Fruit fly (Drosophila melanogaster) whole organism, embryonic: ENCODE measurements around the gene Taf6.

Source experiments
- Bgb ChIP-seq: fragments of 200-800 bp; sonication (Bioruptor generic); IDR thresholded peaks from 2 replicates; pipeline ENCODE4 v1.3.6; 2022; ENCODE audit warnings: missing biosample characterization, missing genetic modification characterization; ENCODE audit not compliant: partially characterized antibody
- CG11723 ChIP-seq: fragments of 200-800 bp; sonication (Bioruptor generic); optimal IDR thresholded peaks from 2 replicates; lab custom pipeline; 2017; ENCODE audit warnings: missing biosample characterization, mild to moderate bottlenecking, missing genetic modification characterization
- CG12219 ChIP-seq: fragments of 200-800 bp; sonication (Bioruptor generic); optimal IDR thresholded peaks from 3 replicates; lab custom pipeline; 2018; ENCODE audit warnings: missing biosample characterization, mild to moderate bottlenecking, missing genetic modification characterization
- CG13287 ChIP-seq: fragments of 200-800 bp; sonication (Bioruptor generic); IDR thresholded peaks from 2 replicates; pipeline ENCODE4 v1.3.6; 2022; ENCODE audit warnings: missing biosample characterization, missing genetic modification characterization; ENCODE audit not compliant: partially characterized antibody
- CG17568 ChIP-seq: fragments of 200-800 bp; sonication (Bioruptor generic); optimal IDR thresholded peaks from 2 replicates; lab custom pipeline; 2018; ENCODE audit warnings: missing biosample characterization, mild to moderate bottlenecking, missing genetic modification characterization, moderate library complexity
- CG2202 ChIP-seq: fragments of 200-800 bp; sonication (Bioruptor generic); optimal IDR thresholded peaks from 2 replicates; lab custom pipeline; 2018; ENCODE audit warnings: missing biosample characterization, mild to moderate bottlenecking, missing genetic modification characterization
- CG4282 ChIP-seq: fragments of 200-800 bp; sonication (Bioruptor generic); optimal IDR thresholded peaks from 2 replicates; lab custom pipeline; 2016; ENCODE audit warnings: missing biosample characterization, missing genetic modification characterization
- CG4820 ChIP-seq: fragments of 200-800 bp; sonication (Bioruptor generic); optimal IDR thresholded peaks from 3 replicates; lab custom pipeline; 2016; ENCODE audit warnings: missing biosample characterization, missing genetic modification characterization
- CG6254 ChIP-seq: fragments of 200-800 bp; sonication (Bioruptor generic); optimal IDR thresholded peaks from 3 replicates; lab custom pipeline; 2017; ENCODE audit warnings: mild to moderate bottlenecking, missing biosample characterization, missing genetic modification reagents, missing genetic modification characterization
- CG7963 ChIP-seq: fragments of 200-800 bp; sonication (Bioruptor generic); IDR thresholded peaks from 3 replicates; pipeline ENCODE4 v1.3.6; 2022; ENCODE audit warnings: missing biosample characterization, missing genetic modification characterization; ENCODE audit not compliant: partially characterized antibody
- CG8924 ChIP-seq: fragments of 200-800 bp; optimal IDR thresholded peaks from 3 replicates; lab custom pipeline; 2019; ENCODE audit warnings: missing biosample characterization, mild to moderate bottlenecking, missing genetic modification characterization, moderate library complexity
- CG9215 ChIP-seq: fragments of 200-800 bp; sonication (Bioruptor generic); IDR thresholded peaks from 2 replicates; pipeline ENCODE4 v1.3.6; 2022; ENCODE audit warnings: missing biosample characterization, missing genetic modification characterization
- Deaf1 ChIP-seq: fragments of 200-800 bp; optimal IDR thresholded peaks from 3 replicates; lab custom pipeline; 2019; ENCODE audit warnings: missing biosample characterization, mild to moderate bottlenecking, missing genetic modification characterization, moderate library complexity
- Dll ChIP-seq: fragments of 200-800 bp; sonication (Bioruptor generic); IDR thresholded peaks from 4 replicates; pipeline ENCODE4 v1.3.6; 2022; ENCODE audit warnings: missing biosample characterization, missing genetic modification characterization; ENCODE audit not compliant: partially characterized antibody
- Dp ChIP-seq: fragments of 200-800 bp; sonication (Bioruptor generic); optimal IDR thresholded peaks from 2 replicates; lab custom pipeline; 2018; ENCODE audit warnings: missing biosample characterization, mild to moderate bottlenecking, missing genetic modification characterization, moderate library complexity
- Fer2 ChIP-seq: fragments of 200-800 bp; sonication (Bioruptor generic); optimal IDR thresholded peaks from 2 replicates; lab custom pipeline; 2018; ENCODE audit warnings: missing biosample characterization, mild to moderate bottlenecking, missing genetic modification characterization, moderate library complexity
- HmgZ ChIP-seq: fragments of 200-800 bp; sonication (Bioruptor generic); optimal IDR thresholded peaks from 2 replicates; lab custom pipeline; 2018; ENCODE audit warnings: missing biosample characterization, mild to moderate bottlenecking, missing genetic modification characterization
- Jarid2 ChIP-seq: fragments of 200-800 bp; sonication (Bioruptor generic); optimal IDR thresholded peaks from 3 replicates; lab custom pipeline; 2017; ENCODE audit warnings: mild to moderate bottlenecking, missing biosample characterization, missing genetic modification reagents, missing genetic modification characterization
- Med ChIP-seq: fragments of 200-800 bp; sonication (Bioruptor generic); peaks from one replicate; lab custom pipeline; 2016; ENCODE audit warnings: missing biosample characterization, missing genetic modification characterization, mild to moderate bottlenecking, inconsistent platforms, moderate library complexity
- NK7.1 ChIP-seq: fragments of 200-800 bp; sonication (Bioruptor generic); optimal IDR thresholded peaks from 3 replicates; lab custom pipeline; 2016; ENCODE audit warnings: missing biosample characterization, missing genetic modification characterization
- Oli ChIP-seq: fragments of 200-800 bp; sonication (Bioruptor generic); optimal IDR thresholded peaks from 2 replicates; lab custom pipeline; 2018; ENCODE audit warnings: missing biosample characterization, mild to moderate bottlenecking, missing genetic modification characterization, moderate library complexity
- Side ChIP-seq: fragments of 200-800 bp; sonication (Bioruptor generic); optimal IDR thresholded peaks from 2 replicates; lab custom pipeline; 2016; ENCODE audit warnings: missing biosample characterization, missing genetic modification characterization
- Sox100B ChIP-seq: fragments of 200-800 bp; sonication (Bioruptor generic); optimal IDR thresholded peaks from 3 replicates; lab custom pipeline; 2018; ENCODE audit warnings: missing biosample characterization, mild to moderate bottlenecking, missing genetic modification characterization
- Ssrp ChIP-seq: fragments of 200-800 bp; sonication (Bioruptor generic); optimal IDR thresholded peaks from 2 replicates; lab custom pipeline; 2018; ENCODE audit warnings: missing biosample characterization, mild to moderate bottlenecking, missing genetic modification characterization, moderate library complexity
- Stat92E ChIP-seq, 3 experiments: fragments of >200 bp in 2 of 3; fragments of 200-800 bp in 1 of 3; sonication (Bioruptor generic) in 1 of 3; optimal IDR thresholded peaks; 2 replicates each; lab custom pipeline; 2017 to 2019; ENCODE audit warnings: missing biosample characterization in 3 of 3, missing genetic modification characterization in 3 of 3, mild to moderate bottlenecking in 1 of 3, moderate library complexity in 1 of 3
- az2 ChIP-seq: fragments of 200-800 bp; sonication (Bioruptor generic); optimal IDR thresholded peaks from 3 replicates; lab custom pipeline; 2016; ENCODE audit warnings: missing biosample characterization, missing genetic modification characterization
- bbx ChIP-seq: fragments of 200-800 bp; sonication (Bioruptor generic); IDR thresholded peaks from 2 replicates; pipeline ENCODE4 v1.3.6; 2022; ENCODE audit warnings: missing biosample characterization, missing genetic modification characterization; ENCODE audit not compliant: partially characterized antibody
- cato ChIP-seq: fragments of 200-800 bp; sonication (Bioruptor generic); optimal IDR thresholded peaks from 2 replicates; lab custom pipeline; 2016; ENCODE audit warnings: missing biosample characterization, missing genetic modification characterization, borderline replicate concordance
- cg ChIP-seq: fragments of 200-800 bp; sonication (Bioruptor generic); optimal IDR thresholded peaks from 3 replicates; lab custom pipeline; 2019; ENCODE audit warnings: missing biosample characterization, mild to moderate bottlenecking, missing genetic modification characterization, moderate library complexity
- cwo ChIP-seq: fragments of 200-800 bp; sonication (Bioruptor generic); optimal IDR thresholded peaks from 3 replicates; lab custom pipeline; 2017; ENCODE audit warnings: missing biosample characterization, missing genetic modification characterization, mild to moderate bottlenecking, moderate library complexity, missing genetic modification reagents
- dimm ChIP-seq: fragments of 200-800 bp; sonication (Bioruptor generic); IDR thresholded peaks from 2 replicates; pipeline ENCODE4 v1.3.6; 2022; ENCODE audit warnings: missing biosample characterization, missing genetic modification characterization
- eyg ChIP-seq: fragments of 200-800 bp; sonication (Bioruptor generic); optimal IDR thresholded peaks from 3 replicates; lab custom pipeline; 2016; ENCODE audit warnings: missing biosample characterization, missing genetic modification characterization
- fd3F ChIP-seq: fragments of 200-800 bp; sonication (Bioruptor generic); optimal IDR thresholded peaks from 2 replicates; lab custom pipeline; 2018; ENCODE audit warnings: missing biosample characterization, mild to moderate bottlenecking, missing genetic modification characterization, moderate library complexity
- ham ChIP-seq: fragments of 200-800 bp; sonication (Bioruptor generic); IDR thresholded peaks from 2 replicates; pipeline ENCODE4 v1.3.6; 2022; ENCODE audit warnings: missing biosample characterization, missing genetic modification characterization
- her ChIP-seq: fragments of 200-800 bp; sonication (Bioruptor generic); optimal IDR thresholded peaks from 2 replicates; lab custom pipeline; 2016; ENCODE audit warnings: missing biosample characterization, missing genetic modification characterization
- insv ChIP-seq, 2 experiments: fragments of 200-800 bp; sonication (Bioruptor generic); optimal IDR thresholded peaks; 3 replicates each; lab custom pipeline; 2016 to 2018; ENCODE audit warnings: missing biosample characterization in 2 of 2, missing genetic modification characterization in 2 of 2
- lilli ChIP-seq: fragments of 200-800 bp; sonication (Bioruptor generic); optimal IDR thresholded peaks from 3 replicates; lab custom pipeline; 2016; ENCODE audit warnings: missing biosample characterization, missing genetic modification characterization
- mam ChIP-seq: fragments of 200-800 bp; sonication (Bioruptor generic); optimal IDR thresholded peaks from 3 replicates; lab custom pipeline; 2016; ENCODE audit warnings: missing biosample characterization, missing genetic modification characterization
- nom ChIP-seq: fragments of 200-800 bp; sonication (Bioruptor generic); optimal IDR thresholded peaks from 2 replicates; lab custom pipeline; 2017; ENCODE audit warnings: missing biosample characterization, missing genetic modification characterization, mild to moderate bottlenecking, moderate library complexity, missing genetic modification reagents
- pzg ChIP-seq: fragments of 200-800 bp; sonication (Bioruptor generic); optimal IDR thresholded peaks from 3 replicates; lab custom pipeline; 2018; ENCODE audit warnings: missing biosample characterization, mild to moderate bottlenecking, missing genetic modification characterization, moderate library complexity
- sc ChIP-seq, 3 experiments: fragments of >200 bp in 2 of 3; fragments of 200-800 bp in 1 of 3; sonication (Bioruptor generic) in 1 of 3; optimal IDR thresholded peaks; 2 replicates in 2 of 3; 3 replicates in 1 of 3; lab custom pipeline; 2017; ENCODE audit warnings: mild to moderate bottlenecking in 1 of 3, missing biosample characterization in 1 of 3, missing genetic modification characterization in 1 of 3, missing genetic modification reagents in 1 of 3
- schlank ChIP-seq: fragments of 200-800 bp; sonication (Bioruptor generic); optimal IDR thresholded peaks from 2 replicates; lab custom pipeline; 2018; ENCODE audit warnings: missing biosample characterization, mild to moderate bottlenecking, missing genetic modification characterization
- sisA ChIP-seq: fragments of 200-800 bp; sonication (Bioruptor generic); IDR thresholded peaks from 2 replicates; pipeline ENCODE4 v1.3.6; 2022; ENCODE audit warnings: missing biosample characterization, missing genetic modification characterization
- tin ChIP-seq: fragments of 200-800 bp; sonication (Bioruptor generic); optimal IDR thresholded peaks from 3 replicates; lab custom pipeline; 2016; ENCODE audit warnings: missing biosample characterization, missing genetic modification characterization
- ttk ChIP-seq: fragments of 200-800 bp; sonication (Bioruptor generic); IDR thresholded peaks from 2 replicates; pipeline ENCODE4 v2.1.2; 2022; ENCODE audit warnings: missing biosample characterization, missing genetic modification characterization
- yki ChIP-seq: fragments of >200 bp; optimal IDR thresholded peaks from 3 replicates; lab custom pipeline; 2018

Gene Taf6

dm6 chr3L:19634788-19635448 lies 36.0 kb downstream of the Taf6 start (continued):
- TF ChIP-seq pzg (GFP tag; lab: Kevin White, UChicago) (no peak), ttk (peak; percentile 62; the same call in 1 of the 2 replicates), CG4282 (no peak), sc (optimal IDR thresholded peaks at IDR 0.05; lab: Kevin White, UChicago) (no peak), sc (GFP tag; optimal IDR thresholded peaks at IDR 0.05; lab: Kevin White, UChicago) (no peak)

dm6 chr3L:19635478-19635996 lies 36.6 kb downstream of the Taf6 start, which contains the start of gene wnd:
wnd (minus strand) TSS chr3L:19635783.
- TF ChIP-seq Med (GFP tag; lab: Kevin White, UChicago) (peak; percentile 48), Fer2 (no peak), Deaf1 (tag; lab: Kevin White, UChicago) (peak; percentile 21), CG2202 (tag; lab: Kevin White, UChicago) (no peak), fd3F (no peak), HmgZ (tag; lab: Kevin White, UChicago) (no peak), insv (GFP tag; optimal IDR thresholded peaks at IDR 0.05; lab: Kevin White, UChicago) (peak in 1 of 2 experiments; percentile 28), CG6254 (peak; percentile 29), lilli (GFP tag; lab: Kevin White, UChicago) (no peak), Dp (GFP tag; lab: Kevin White, UChicago) (no peak), sisA (GFP tag; lab: Robert Waterston, UW) (no peak), dimm (GFP tag; lab: Robert Waterston, UW) (no peak), cg (GFP tag; lab: Kevin White, UChicago) (peak; percentile 60), Dll (GFP tag; lab: Robert Waterston, UW) (0 out of 4 replicates have a peak, but pooled peaks have one; percentile 36), Bgb (GFP tag; lab: Robert Waterston, UW) (peak; percentile 41; the same call in 1 of the 2 replicates), bbx (GFP tag; lab: Robert Waterston, UW) (peak; percentile 54; the same call in 1 of the 2 replicates), eyg (no peak), cato (no peak), tin (GFP tag; lab: Kevin White, UChicago) (no peak), nom (peak; percentile 23), cwo (no peak), CG4820 (GFP tag; lab: Kevin White, UChicago) (no peak), Ssrp (tag; lab: Kevin White, UChicago) (no peak), CG12219 (GFP tag; lab: Kevin White, UChicago) (no peak), az2 (GFP tag; lab: Kevin White, UChicago) (no peak), CG9215 (GFP tag; lab: Robert Waterston, UW) (no peak), Oli (tag; lab: Kevin White, UChicago) (no peak), mam (no peak), Sox100B (no peak), NK7.1 (GFP tag; lab: Kevin White, UChicago) (no peak), CG13287 (GFP tag; lab: Robert Waterston, UW) (peak; percentile 47; the same call in 1 of the 2 replicates), her (no peak), CG8924 (tag; lab: Kevin White, UChicago) (peak; percentile 25), CG11723 (GFP tag; lab: Kevin White, UChicago) (no peak), Stat92E (GFP tag; optimal IDR thresholded peaks at IDR 0.05; lab: Kevin White, UChicago) (no peak), CG7963 (GFP tag; lab: Robert Waterston, UW) (no peak), CG17568 (GFP tag; lab: Kevin White, UChicago) (no peak), Side (GFP tag; lab: Kevin White, UChicago) (no peak), schlank (no peak), yki (lab: Kevin White, UChicago) (peak; percentile 62), Jarid2 (GFP tag; lab: Kevin White, UChicago) (peak; percentile 78), ham (GFP tag; lab: Robert Waterston, UW) (no peak)
